Worm (Caenorhabditis elegans) whole organism, young adult: Measurements from ENCODE around the gene T12A2.3.

Source experiments
- B0261.1 ChIP-seq: sonication (generic microtip); optimal IDR thresholded peaks from 2 replicates; lab custom pipeline; 2016; ENCODE audit warnings: mild to moderate bottlenecking, missing genetic modification characterization, moderate library complexity, missing compliant biosample characterization
- B0336.3 ChIP-seq: fragments of 200-800 bp; sonication (Bioruptor generic); IDR thresholded peaks from 2 replicates; pipeline ENCODE4 v1.3.6; 2022; ENCODE audit warnings: missing genetic modification characterization, missing compliant biosample characterization
- F22D6.2 ChIP-seq: sonication (generic microtip); optimal IDR thresholded peaks from 2 replicates; lab custom pipeline; 2016; ENCODE audit warnings: mild to moderate bottlenecking, missing genetic modification characterization, missing compliant biosample characterization
- F57A8.1 ChIP-seq: fragments of 200-800 bp; sonication (Bioruptor generic); optimal IDR thresholded peaks from 2 replicates; lab custom pipeline; 2018; ENCODE audit warnings: mild to moderate bottlenecking, missing genetic modification characterization, moderate library complexity, missing compliant biosample characterization
- K12H6.12 ChIP-seq: fragments of 200-800 bp; sonication (Bioruptor generic); optimal IDR thresholded peaks from 2 replicates; lab custom pipeline; 2018; ENCODE audit warnings: mild to moderate bottlenecking, missing genetic modification characterization, missing compliant biosample characterization
- T26A5.8 ChIP-seq: sonication (generic microtip); optimal IDR thresholded peaks from 2 replicates; lab custom pipeline; 2016; ENCODE audit warnings: missing genetic modification characterization, missing compliant biosample characterization
- ZK185.1 ChIP-seq: sonication (generic microtip); optimal IDR thresholded peaks from 2 replicates; lab custom pipeline; 2016; ENCODE audit warnings: mild to moderate bottlenecking, missing genetic modification characterization, missing compliant biosample characterization; ENCODE audit not compliant: poor library complexity, severe bottlenecking
- atf-7 ChIP-seq: sonication (generic microtip); optimal IDR thresholded peaks from 2 replicates; lab custom pipeline; 2017; ENCODE audit warnings: mild to moderate bottlenecking, missing genetic modification characterization, missing compliant biosample characterization
- attf-5 ChIP-seq: fragments of 200-800 bp; sonication (Bioruptor generic); optimal IDR thresholded peaks from 2 replicates; lab custom pipeline; 2018; ENCODE audit warnings: mild to moderate bottlenecking, missing genetic modification characterization, missing compliant biosample characterization
- bed-1 ChIP-seq: fragments of 200-800 bp; sonication (Bioruptor generic); IDR thresholded peaks from 2 replicates; pipeline ENCODE4 v1.3.6; 2022; ENCODE audit warnings: missing genetic modification reagents, missing genetic modification characterization, missing compliant biosample characterization
- ccch-3 ChIP-seq: fragments of 200-800 bp; sonication (Bioruptor generic); optimal IDR thresholded peaks from 2 replicates; lab custom pipeline; 2018; ENCODE audit warnings: mild to moderate bottlenecking, missing genetic modification characterization, missing compliant biosample characterization
- cebp-1 ChIP-seq, 2 experiments: fragments of 200-800 bp in 1 of 2; sonication (Bioruptor generic) in 1 of 2; sonication (generic microtip) in 1 of 2; IDR thresholded peaks in 1 of 2; optimal IDR thresholded peaks in 1 of 2; 2 replicates each; pipeline versions ENCODE4 v1.3.6 to Lab custom; 2017 to 2022; ENCODE audit warnings: missing compliant biosample characterization in 2 of 2, missing genetic modification characterization in 2 of 2, mild to moderate bottlenecking in 1 of 2, missing genetic modification reagents in 1 of 2, moderate library complexity in 1 of 2
- ceh-100 ChIP-seq: fragments of 200-800 bp; sonication (Bioruptor generic); IDR thresholded peaks from 2 replicates; pipeline ENCODE4 v1.3.6; 2022; ENCODE audit warnings: missing genetic modification reagents, missing genetic modification characterization, missing compliant biosample characterization
- ceh-58 ChIP-seq: fragments of 200-800 bp; sonication (Bioruptor generic); IDR thresholded peaks from 2 replicates; pipeline ENCODE4 v1.3.6; 2022; ENCODE audit warnings: missing genetic modification characterization, missing compliant biosample characterization
- ceh-79 ChIP-seq: sonication (generic microtip); optimal IDR thresholded peaks from 2 replicates; lab custom pipeline; 2017; ENCODE audit warnings: mild to moderate bottlenecking, missing genetic modification characterization, missing compliant biosample characterization
- chd-7 ChIP-seq: sonication (generic microtip); optimal IDR thresholded peaks from 2 replicates; lab custom pipeline; 2016; ENCODE audit warnings: mild to moderate bottlenecking, missing genetic modification characterization, moderate library complexity, missing compliant biosample characterization
- die-1 ChIP-seq: sonication (generic microtip); optimal IDR thresholded peaks from 2 replicates; lab custom pipeline; 2016; ENCODE audit warnings: missing genotype, mild to moderate bottlenecking, missing genetic modification characterization, missing compliant biosample characterization
- dpl-1 ChIP-seq: fragments of 150-350 bp; optimal IDR thresholded peaks from 2 replicates; lab custom pipeline; 2014; ENCODE audit warnings: missing biosample characterization, missing genetic modification reagents, missing genetic modification characterization
- egrh-3 ChIP-seq: fragments of 200-800 bp; sonication (Bioruptor generic); IDR thresholded peaks from 2 replicates; pipeline ENCODE4 v1.3.6; 2022; ENCODE audit warnings: missing genetic modification reagents, missing genetic modification characterization, missing compliant biosample characterization
- ets-4 ChIP-seq: fragments of 200-800 bp; sonication (Bioruptor generic); optimal IDR thresholded peaks from 2 replicates; lab custom pipeline; 2018; ENCODE audit warnings: mild to moderate bottlenecking, missing genetic modification characterization, missing compliant biosample characterization
- fkh-3 ChIP-seq: sonication (generic microtip); optimal IDR thresholded peaks from 2 replicates; lab custom pipeline; 2016; ENCODE audit warnings: mild to moderate bottlenecking, missing genetic modification characterization, missing compliant biosample characterization
- gei-17 ChIP-seq: fragments of 200-800 bp; sonication (Bioruptor generic); optimal IDR thresholded peaks from 2 replicates; lab custom pipeline; 2018; ENCODE audit warnings: mild to moderate bottlenecking, missing genetic modification characterization, missing compliant biosample characterization
- him-1 ChIP-seq: sonication (generic microtip); optimal IDR thresholded peaks from 2 replicates; lab custom pipeline; 2016; ENCODE audit warnings: missing genotype, missing genetic modification reagents, missing genetic modification characterization, missing compliant biosample characterization
- hmg-1.2 ChIP-seq: fragments of 200-800 bp; sonication (Bioruptor generic); IDR thresholded peaks from 2 replicates; pipeline ENCODE4 v1.3.6; 2022; ENCODE audit warnings: missing genetic modification reagents, missing genetic modification characterization, missing compliant biosample characterization
- hmg-20 ChIP-seq: fragments of 200-800 bp; sonication (Bioruptor generic); IDR thresholded peaks from 2 replicates; pipeline ENCODE4 v1.3.6; 2022; ENCODE audit warnings: missing genetic modification reagents, missing genetic modification characterization, missing compliant biosample characterization
- hsf-1 ChIP-seq: fragments of 200-800 bp; sonication (Bioruptor generic); IDR thresholded peaks from 2 replicates; pipeline ENCODE4 v1.3.6; 2022; ENCODE audit warnings: missing genetic modification reagents, missing genetic modification characterization, missing compliant biosample characterization
- lag-1 ChIP-seq: fragments of 200-800 bp; sonication (Bioruptor generic); IDR thresholded peaks from 2 replicates; pipeline ENCODE4 v1.3.6; 2022; ENCODE audit warnings: missing genetic modification reagents, missing genetic modification characterization, missing compliant biosample characterization
- lin-26 ChIP-seq: fragments of 200-800 bp; sonication (Bioruptor generic); IDR thresholded peaks from 2 replicates; pipeline ENCODE4 v1.3.6; 2022; ENCODE audit warnings: missing genetic modification reagents, missing genetic modification characterization, missing compliant biosample characterization
- lin-35 ChIP-seq, 3 experiments: fragments of 150-350 bp in 2 of 3; sonication (generic microtip) in 1 of 3; optimal IDR thresholded peaks; 2 replicates each; lab custom pipeline; 2014 to 2018; ENCODE audit warnings: missing biosample characterization in 3 of 3, missing genetic modification characterization in 3 of 3, missing genetic modification reagents in 3 of 3
- lin-40 ChIP-seq: sonication (generic microtip); optimal IDR thresholded peaks from 2 replicates; lab custom pipeline; 2016; ENCODE audit warnings: missing genetic modification characterization, mild to moderate bottlenecking, missing compliant biosample characterization, missing genotype, missing genetic modification reagents
- lsy-27 ChIP-seq: sonication (generic microtip); optimal IDR thresholded peaks from 2 replicates; lab custom pipeline; 2017; ENCODE audit warnings: missing genetic modification characterization, mild to moderate bottlenecking, missing compliant biosample characterization, antibody characterized with exemption, missing genotype, borderline replicate concordance; ENCODE audit not compliant: insufficient read depth
- madf-10 ChIP-seq: sonication (generic microtip); optimal IDR thresholded peaks from 2 replicates; lab custom pipeline; 2016; ENCODE audit warnings: mild to moderate bottlenecking, missing genetic modification characterization, missing compliant biosample characterization
- madf-6 ChIP-seq: fragments of 200-800 bp; sonication (Bioruptor generic); IDR thresholded peaks from 2 replicates; pipeline ENCODE4 v1.3.6; 2022; ENCODE audit warnings: missing genetic modification reagents, missing genetic modification characterization, missing compliant biosample characterization
- nfya-1 ChIP-seq: sonication (generic microtip); optimal IDR thresholded peaks from 2 replicates; lab custom pipeline; 2017; ENCODE audit warnings: antibody characterized with exemption, missing compliant biosample characterization, missing genetic modification characterization, borderline replicate concordance; ENCODE audit not compliant: insufficient read depth
- nhr-120 ChIP-seq: fragments of 200-800 bp; sonication (Bioruptor generic); IDR thresholded peaks from 2 replicates; pipeline ENCODE4 v1.3.6; 2022; ENCODE audit warnings: missing genetic modification characterization, missing compliant biosample characterization
- nhr-179 ChIP-seq: sonication (generic microtip); optimal IDR thresholded peaks from 2 replicates; lab custom pipeline; 2016; ENCODE audit warnings: mild to moderate bottlenecking, missing genetic modification characterization, missing compliant biosample characterization
- pbrm-1 ChIP-seq: fragments of 200-800 bp; sonication (Bioruptor generic); IDR thresholded peaks from 2 replicates; pipeline ENCODE4 v1.3.6; 2022; ENCODE audit warnings: missing genetic modification reagents, missing genetic modification characterization, missing compliant biosample characterization
- rcor-1 ChIP-seq: fragments of 200-800 bp; sonication (Bioruptor generic); IDR thresholded peaks from 2 replicates; pipeline ENCODE4 v1.3.6; 2022; ENCODE audit warnings: missing genetic modification reagents, missing genetic modification characterization, missing compliant biosample characterization
- sdz-38 ChIP-seq: sonication (generic microtip); optimal IDR thresholded peaks from 2 replicates; lab custom pipeline; 2016; ENCODE audit warnings: missing genotype, missing genetic modification characterization, missing compliant biosample characterization
- snpc-1.3 ChIP-seq: sonication (generic microtip); optimal IDR thresholded peaks from 2 replicates; lab custom pipeline; 2017; ENCODE audit warnings: missing genetic modification characterization, mild to moderate bottlenecking, missing compliant biosample characterization, antibody characterized with exemption, moderate library complexity, missing genotype, missing genetic modification reagents; ENCODE audit not compliant: insufficient read depth
- tbp1 ChIP-seq: fragments of 200-800 bp; sonication (Bioruptor generic); optimal IDR thresholded peaks from 2 replicates; lab custom pipeline; 2018; ENCODE audit warnings: mild to moderate bottlenecking, missing genetic modification characterization, missing compliant biosample characterization
- tlf-1 ChIP-seq: fragments of 200-800 bp; sonication (Bioruptor generic); optimal IDR thresholded peaks from 2 replicates; lab custom pipeline; 2018; ENCODE audit warnings: mild to moderate bottlenecking, missing genetic modification characterization, missing compliant biosample characterization
- unc-62 ChIP-seq: fragments of 150-350 bp; optimal IDR thresholded peaks from 2 replicates; lab custom pipeline; 2014; ENCODE audit warnings: missing biosample characterization, missing genetic modification reagents, missing genetic modification characterization
- zfh-2 ChIP-seq: fragments of 200-800 bp; sonication (Bioruptor generic); conservative IDR thresholded peaks from 2 replicates; pipeline ENCODE4 v1.3.6; 2022; ENCODE audit warnings: missing genetic modification reagents, missing genetic modification characterization, missing compliant biosample characterization
- ztf-18 ChIP-seq: sonication (generic microtip); optimal IDR thresholded peaks from 2 replicates; lab custom pipeline; 2016; ENCODE audit warnings: missing genotype, mild to moderate bottlenecking, missing genetic modification characterization, missing compliant biosample characterization
- ztf-22 ChIP-seq: fragments of 200-800 bp; sonication (Bioruptor generic); optimal IDR thresholded peaks from 2 replicates; lab custom pipeline; 2018; ENCODE audit warnings: mild to moderate bottlenecking, missing genetic modification characterization, moderate library complexity, missing compliant biosample characterization

Gene T12A2.3

DNA sequence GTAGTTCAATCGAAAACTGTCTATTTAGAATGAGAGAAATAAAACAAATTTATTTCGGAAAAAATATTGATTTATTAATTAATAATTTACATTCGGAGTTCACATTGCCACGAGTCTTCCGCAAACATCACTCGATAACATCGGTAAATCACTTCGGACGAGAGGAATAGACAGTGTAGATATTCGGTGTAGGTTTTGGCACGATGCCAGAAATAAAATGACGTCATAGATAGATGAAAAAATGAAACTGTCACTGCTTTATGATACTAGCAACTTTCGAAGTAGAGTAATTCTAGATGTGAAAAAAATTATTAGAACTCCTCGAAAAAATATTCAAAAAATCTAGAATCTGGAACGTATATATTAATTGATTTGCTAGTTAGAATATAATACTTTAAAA lies 38.8 kb downstream of the T12A2.3 start:
- TF ChIP-seq madf-10 (tag; lab: Kevin White, UChicago) (no peak), ceh-58 (no peak), hmg-20 (GFP tag; lab: Robert Waterston, UW) (no peak), bed-1 (GFP tag; lab: Robert Waterston, UW) (no peak), hmg-1.2 (GFP tag; lab: Robert Waterston, UW) (peak; percentile 20; the same call in 1 of the 2 replicates), F57A8.1 (GFP tag; lab: Kevin White, UChicago) (no peak), dpl-1 (GFP tag; lab: Kevin White, UChicago) (no peak), atf-7 (tag; lab: Kevin White, UChicago) (peak; percentile 3)

DNA sequence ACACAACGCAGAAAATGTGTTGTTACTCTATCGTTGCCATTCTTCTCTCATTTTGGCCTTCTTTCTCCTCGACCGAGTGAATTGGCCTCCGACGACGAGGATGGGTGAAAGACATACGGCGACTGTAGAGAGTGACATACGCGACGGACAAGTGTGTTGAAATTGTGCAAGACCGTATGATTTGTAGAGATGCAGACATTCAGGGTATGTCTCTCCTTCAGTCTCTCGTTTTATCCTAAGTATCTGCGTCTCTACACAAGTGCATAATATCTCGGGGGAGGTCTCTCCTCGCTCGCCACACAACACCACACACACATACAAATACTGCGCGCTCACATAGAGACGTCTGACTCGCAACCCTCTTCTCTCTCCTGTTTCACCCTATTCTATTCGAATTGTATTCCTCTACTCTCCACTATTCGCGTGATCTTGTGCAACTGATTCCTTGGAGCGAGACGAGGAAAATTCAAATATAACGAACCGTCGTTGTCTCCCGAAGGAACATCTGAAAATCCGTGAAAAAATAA lies 39.5 kb downstream of the T12A2.3 start, which contains the start of gene hmg-1.2:
Gene hmg-1.2 (plus strand): TSS at position 311 of the 527 bp plus-strand sequence.
- peak; percentile 47; the same call in 1 of the 2 replicates for TF ChIP-seq rcor-1
- no peak for TF ChIP-seq hsf-1
- TF ChIP-seq attf-5 (GFP tag; lab: Kevin White, UChicago), result peak; percentile 62
- no peak for TF ChIP-seq fkh-3 (tag; lab: Kevin White, UChicago)
- no peak for TF ChIP-seq die-1
- TF ChIP-seq ets-4 (GFP tag; lab: Kevin White, UChicago), result no peak
- TF ChIP-seq ceh-79 (tag; lab: Kevin White, UChicago), result peak; percentile 32
- peak in 1 of 3 experiments; percentile 42 for TF ChIP-seq lin-35 (GFP tag; optimal IDR thresholded peaks at IDR 0.05; lab: Kevin White, UChicago)
- no peak for TF ChIP-seq lag-1 (GFP tag; lab: Robert Waterston, UW)
- no peak for TF ChIP-seq B0261.1 (tag; lab: Kevin White, UChicago)
- TF ChIP-seq ZK185.1 (tag; lab: Kevin White, UChicago), result peak; percentile 76
- peak; percentile 27 for TF ChIP-seq lsy-27 (tag; lab: Kevin White, UChicago)
- TF ChIP-seq lin-26 (GFP tag; lab: Robert Waterston, UW), result peak; percentile 47; the same call in 1 of the 2 replicates
- peak; percentile 85 for TF ChIP-seq lin-40 (tag; lab: Kevin White, UChicago)
- peak; percentile 74 for TF ChIP-seq chd-7 (tag; lab: Kevin White, UChicago)
- TF ChIP-seq F22D6.2, result no peak
- peak; percentile 12 for TF ChIP-seq ztf-22 (GFP tag; lab: Kevin White, UChicago)
- peak; percentile 85 for TF ChIP-seq B0336.3 (GFP tag; lab: Robert Waterston, UW)
- no peak for TF ChIP-seq T26A5.8 (tag; lab: Kevin White, UChicago)
- no peak for TF ChIP-seq nhr-179 (tag; lab: Kevin White, UChicago)
- TF ChIP-seq unc-62 (GFP tag; lab: Kevin White, UChicago), result peak; percentile 83
- TF ChIP-seq hmg-1.2 (GFP tag; lab: Robert Waterston, UW), result peak; percentile 99
- peak; percentile 36 for TF ChIP-seq tbp1 (GFP tag; lab: Kevin White, UChicago)
- peak; percentile 67 for TF ChIP-seq gei-17 (GFP tag; lab: Kevin White, UChicago)
- TF ChIP-seq sdz-38, result no peak
- no peak for TF ChIP-seq zfh-2 (GFP tag; lab: Robert Waterston, UW)
- peak; percentile 71 for TF ChIP-seq pbrm-1
- no peak for TF ChIP-seq snpc-1.3 (tag; lab: Kevin White, UChicago)
- TF ChIP-seq him-1 (tag; lab: Kevin White, UChicago), result no peak
- TF ChIP-seq nfya-1 (tag; lab: Kevin White, UChicago), result no peak
- no peak for TF ChIP-seq nhr-120
- TF ChIP-seq K12H6.12, result peak; percentile 65
- peak; percentile 38; the same call in 1 of the 2 replicates for TF ChIP-seq madf-6 (GFP tag; lab: Robert Waterston, UW)
- TF ChIP-seq ztf-18, result peak; percentile 18
- TF ChIP-seq cebp-1 (GFP tag; IDR thresholded peaks at IDR 0.05; lab: Robert Waterston, UW), result peak; percentile 74
- TF ChIP-seq cebp-1 (tag; optimal IDR thresholded peaks at IDR 0.05; lab: Kevin White, UChicago), result peak; percentile 94
- peak; percentile 55 for TF ChIP-seq tlf-1 (GFP tag; lab: Kevin White, UChicago)
- no peak for TF ChIP-seq ceh-100 (GFP tag; lab: Robert Waterston, UW)
- no peak for TF ChIP-seq ccch-3 (GFP tag; lab: Kevin White, UChicago)
- TF ChIP-seq egrh-3 (GFP tag; lab: Robert Waterston, UW), result 0 out of 2 replicates have a peak, but pooled peaks have one; percentile 32
